Fruit fly (Drosophila melanogaster) whole organism, prepupa: Measurements from ENCODE around the gene CG4660.

Experiments used
- Blimp-1 ChIP-seq: fragments of 200-800 bp; sonication (Bioruptor generic); optimal IDR thresholded peaks from 3 replicates; lab custom pipeline; 2017; ENCODE audit warnings: missing biosample characterization, missing genetic modification characterization, mild to moderate bottlenecking, moderate library complexity, missing genetic modification reagents
- CG10631 ChIP-seq: fragments of 200-800 bp; sonication (Bioruptor generic); optimal IDR thresholded peaks from 2 replicates; lab custom pipeline; 2016; ENCODE audit warnings: missing biosample characterization, missing genetic modification characterization
- CG10669 ChIP-seq: fragments of 200-800 bp; sonication (Bioruptor generic); optimal IDR thresholded peaks from 3 replicates; lab custom pipeline; 2018; ENCODE audit warnings: missing biosample characterization, mild to moderate bottlenecking, missing genetic modification characterization, moderate library complexity
- CG11294 ChIP-seq: fragments of 200-800 bp; sonication (Bioruptor generic); IDR thresholded peaks from 2 replicates; pipeline ENCODE4 v1.3.6; 2022; ENCODE audit warnings: missing biosample characterization, missing genetic modification characterization
- CG11762 ChIP-seq: fragments of 200-800 bp; sonication (Bioruptor generic); optimal IDR thresholded peaks from 3 replicates; lab custom pipeline; 2016; ENCODE audit warnings: missing biosample characterization, missing genetic modification characterization; ENCODE audit not compliant: insufficient read depth
- CG11902 ChIP-seq: fragments of 200-800 bp; sonication (Bioruptor generic); optimal IDR thresholded peaks from 3 replicates; lab custom pipeline; 2016; ENCODE audit warnings: missing biosample characterization, missing genetic modification characterization
- CG15336 ChIP-seq: fragments of 200-800 bp; sonication (Bioruptor generic); IDR thresholded peaks from 2 replicates; pipeline ENCODE4 v1.3.6; 2022; ENCODE audit warnings: missing biosample characterization, missing genetic modification characterization
- CG1621 ChIP-seq: fragments of 200-800 bp; sonication (Bioruptor generic); optimal IDR thresholded peaks from 3 replicates; lab custom pipeline; 2018; ENCODE audit warnings: missing biosample characterization, mild to moderate bottlenecking, missing genetic modification characterization
- CG16779 ChIP-seq: fragments of 200-800 bp; sonication (Bioruptor generic); optimal IDR thresholded peaks from 3 replicates; lab custom pipeline; 2017; ENCODE audit warnings: missing biosample characterization, mild to moderate bottlenecking, missing genetic modification characterization
- CG3032 ChIP-seq: fragments of 200-800 bp; optimal IDR thresholded peaks from 2 replicates; lab custom pipeline; 2019; ENCODE audit warnings: missing biosample characterization, mild to moderate bottlenecking, missing genetic modification characterization, moderate library complexity
- CG32006 ChIP-seq: fragments of 200-800 bp; sonication (Bioruptor generic); optimal IDR thresholded peaks from 3 replicates; lab custom pipeline; 2017; ENCODE audit warnings: missing biosample characterization, mild to moderate bottlenecking, missing genetic modification characterization
- CG34406 ChIP-seq: fragments of 200-800 bp; sonication (Bioruptor generic); optimal IDR thresholded peaks from 3 replicates; lab custom pipeline; 2016; ENCODE audit warnings: missing biosample characterization, missing genetic modification characterization
- CG3919 ChIP-seq: fragments of 200-800 bp; sonication (Bioruptor generic); optimal IDR thresholded peaks from 3 replicates; lab custom pipeline; 2016; ENCODE audit warnings: missing biosample characterization, missing genetic modification characterization
- CG4318 ChIP-seq: fragments of 200-800 bp; sonication (Bioruptor generic); optimal IDR thresholded peaks from 3 replicates; lab custom pipeline; 2017; ENCODE audit warnings: missing biosample characterization, mild to moderate bottlenecking, missing genetic modification characterization
- CG6163 ChIP-seq: fragments of 200-800 bp; sonication (Bioruptor generic); IDR thresholded peaks from 3 replicates; pipeline ENCODE4 v1.3.6; 2022; ENCODE audit warnings: missing biosample characterization, missing genetic modification characterization
- CG6276 ChIP-seq: fragments of 200-800 bp; sonication (Bioruptor generic); optimal IDR thresholded peaks from 2 replicates; lab custom pipeline; 2017; ENCODE audit warnings: missing biosample characterization, mild to moderate bottlenecking, missing genetic modification characterization
- CG6792 ChIP-seq: fragments of 200-800 bp; sonication (Bioruptor generic); optimal IDR thresholded peaks from 3 replicates; lab custom pipeline; 2016; ENCODE audit warnings: missing biosample characterization, missing genetic modification characterization
- CG6808 ChIP-seq: fragments of 200-800 bp; sonication (Bioruptor generic); optimal IDR thresholded peaks from 3 replicates; lab custom pipeline; 2017; ENCODE audit warnings: missing biosample characterization, missing genetic modification characterization, mild to moderate bottlenecking, moderate library complexity, missing genetic modification reagents
- CG6854 ChIP-seq: fragments of 200-800 bp; sonication (Bioruptor generic); optimal IDR thresholded peaks from 2 replicates; lab custom pipeline; 2017; ENCODE audit warnings: missing biosample characterization, mild to moderate bottlenecking, missing genetic modification characterization
- CG8119 ChIP-seq: fragments of 200-800 bp; sonication (Bioruptor generic); IDR thresholded peaks from 3 replicates; pipeline ENCODE4 v1.3.6; 2022; ENCODE audit warnings: missing biosample characterization, missing genetic modification characterization
- CG8319 ChIP-seq: fragments of 200-800 bp; sonication (Bioruptor generic); optimal IDR thresholded peaks from 3 replicates; lab custom pipeline; 2016; ENCODE audit warnings: missing biosample characterization, missing genetic modification characterization
- Eip75B ChIP-seq: fragments of 200-800 bp; sonication (Bioruptor generic); optimal IDR thresholded peaks from 3 replicates; lab custom pipeline; 2016; ENCODE audit warnings: missing biosample characterization, missing genetic modification characterization
- Eip78C ChIP-seq: fragments of 200-800 bp; sonication (Bioruptor generic); peaks from one replicate; lab custom pipeline; 2016; ENCODE audit warnings: missing biosample characterization, missing genetic modification characterization
- Ets21C ChIP-seq: fragments of 200-800 bp; sonication (Bioruptor generic); optimal IDR thresholded peaks from 3 replicates; lab custom pipeline; 2016; ENCODE audit warnings: missing biosample characterization, missing genetic modification characterization
- Ets96B ChIP-seq: fragments of 200-800 bp; optimal IDR thresholded peaks from 2 replicates; lab custom pipeline; 2019; ENCODE audit warnings: missing biosample characterization, mild to moderate bottlenecking, missing genetic modification characterization, moderate library complexity
- Gug ChIP-seq: fragments of 200-800 bp; sonication (Bioruptor generic); IDR thresholded peaks from 2 replicates; pipeline ENCODE4 v1.3.6; 2022; ENCODE audit warnings: missing biosample characterization, missing genetic modification characterization
- Hr38 ChIP-seq: sonication (Bioruptor generic); optimal IDR thresholded peaks from 2 replicates; lab custom pipeline; 2016; ENCODE audit warnings: missing biosample characterization, missing genetic modification characterization
- Hr4 ChIP-seq: fragments of 200-800 bp; sonication (Bioruptor generic); optimal IDR thresholded peaks from 3 replicates; lab custom pipeline; 2016; ENCODE audit warnings: missing biosample characterization, missing genetic modification characterization
- Lpt ChIP-seq: fragments of 200-800 bp; sonication (Bioruptor generic); optimal IDR thresholded peaks from 3 replicates; lab custom pipeline; 2016; ENCODE audit warnings: missing biosample characterization, missing genetic modification characterization
- Met ChIP-seq: fragments of 200-800 bp; sonication (Bioruptor generic); optimal IDR thresholded peaks from 3 replicates; lab custom pipeline; 2016; ENCODE audit warnings: missing biosample characterization, missing genetic modification characterization
- OdsH ChIP-seq: fragments of 200-800 bp; sonication (Bioruptor generic); optimal IDR thresholded peaks from 3 replicates; lab custom pipeline; 2016; ENCODE audit warnings: missing biosample characterization, missing genetic modification characterization
- Sox102F ChIP-seq: fragments of 200-800 bp; sonication (Bioruptor generic); optimal IDR thresholded peaks from 2 replicates; lab custom pipeline; 2016; ENCODE audit warnings: missing biosample characterization, mild to moderate bottlenecking, missing genetic modification characterization
- Sox14 ChIP-seq: fragments of 200-800 bp; sonication (Bioruptor generic); optimal IDR thresholded peaks from 3 replicates; lab custom pipeline; 2016; ENCODE audit warnings: missing biosample characterization, missing genetic modification characterization
- Sox15 ChIP-seq: fragments of 200-800 bp; sonication (Bioruptor generic); optimal IDR thresholded peaks from 3 replicates; lab custom pipeline; 2016; ENCODE audit warnings: missing biosample characterization, missing genetic modification characterization
- achi ChIP-seq: fragments of 200-800 bp; sonication (Bioruptor generic); optimal IDR thresholded peaks from 3 replicates; lab custom pipeline; 2016; ENCODE audit warnings: missing biosample characterization, missing genetic modification characterization
- acj6 ChIP-seq: fragments of 200-800 bp; sonication (Bioruptor generic); optimal IDR thresholded peaks from 3 replicates; lab custom pipeline; 2016; ENCODE audit warnings: missing biosample characterization, missing genetic modification characterization
- cyc ChIP-seq: fragments of 200-800 bp; sonication (Bioruptor generic); optimal IDR thresholded peaks from 3 replicates; lab custom pipeline; 2016; ENCODE audit warnings: missing biosample characterization, missing genetic modification characterization
- dsx ChIP-seq: fragments of 200-800 bp; optimal IDR thresholded peaks from 3 replicates; lab custom pipeline; 2019; ENCODE audit warnings: missing biosample characterization, mild to moderate bottlenecking, missing genetic modification characterization, moderate library complexity; ENCODE audit not compliant: poor library complexity, severe bottlenecking
- eg ChIP-seq: fragments of 200-800 bp; sonication (Bioruptor generic); IDR thresholded peaks from 3 replicates; pipeline ENCODE4 v1.3.6; 2022; ENCODE audit warnings: missing biosample characterization, missing genetic modification characterization
- fd59A ChIP-seq: fragments of 200-800 bp; sonication (Bioruptor generic); optimal IDR thresholded peaks from 2 replicates; lab custom pipeline; 2017; ENCODE audit warnings: missing biosample characterization, mild to moderate bottlenecking, missing genetic modification characterization, missing genetic modification reagents
- fd85E ChIP-seq: fragments of 200-800 bp; sonication (Bioruptor generic); optimal IDR thresholded peaks from 3 replicates; lab custom pipeline; 2016; ENCODE audit warnings: missing biosample characterization, missing genetic modification characterization
- fkh ChIP-seq: fragments of 200-800 bp; sonication (Bioruptor generic); optimal IDR thresholded peaks from 3 replicates; lab custom pipeline; 2017; ENCODE audit warnings: missing biosample characterization, mild to moderate bottlenecking, missing genetic modification characterization, moderate library complexity
- lz ChIP-seq: fragments of 200-800 bp; sonication (Bioruptor generic); optimal IDR thresholded peaks from 3 replicates; lab custom pipeline; 2016; ENCODE audit warnings: missing biosample characterization, missing genetic modification characterization
- pdm3 ChIP-seq: fragments of 200-800 bp; sonication (Bioruptor generic); optimal IDR thresholded peaks from 3 replicates; lab custom pipeline; 2016; ENCODE audit warnings: missing biosample characterization, missing genetic modification characterization
- salr ChIP-seq, 2 experiments: fragments of 200-800 bp; sonication (Bioruptor generic); optimal IDR thresholded peaks; 3 replicates each; lab custom pipeline; 2016 to 2018; ENCODE audit warnings: missing biosample characterization in 2 of 2, missing genetic modification characterization in 2 of 2, mild to moderate bottlenecking in 1 of 2
- spab ChIP-seq: fragments of 200-800 bp; sonication (Bioruptor generic); optimal IDR thresholded peaks from 2 replicates; lab custom pipeline; 2017; ENCODE audit warnings: missing biosample characterization, mild to moderate bottlenecking, missing genetic modification characterization, missing genetic modification reagents
- ss ChIP-seq, 2 experiments: fragments of 200-800 bp; sonication (Bioruptor generic); optimal IDR thresholded peaks; 2 replicates in 1 of 2; 3 replicates in 1 of 2; lab custom pipeline; 2017 to 2018; ENCODE audit warnings: mild to moderate bottlenecking in 2 of 2, missing biosample characterization in 2 of 2, missing genetic modification characterization in 2 of 2, moderate library complexity in 1 of 2
- topi ChIP-seq: fragments of 200-800 bp; sonication (Bioruptor generic); optimal IDR thresholded peaks from 3 replicates; lab custom pipeline; 2016; ENCODE audit warnings: missing biosample characterization, missing genetic modification characterization

Gene CG4660

dm6 chrX:6077686-6078085, 3.5 kb downstream of the CG4660 start, which contains the start of gene CG4666:
CG4666 (minus strand) TSS chrX:6077786.
- TF ChIP-seq CG11762 (GFP tag; lab: Kevin White, UChicago) = no peak
- TF ChIP-seq Eip78C (GFP tag; lab: Kevin White, UChicago) = peak; percentile 30
- TF ChIP-seq Hr38 = no peak
- no peak for TF ChIP-seq CG10631
- TF ChIP-seq spab = no peak
- TF ChIP-seq, all 60 proteins: peak for 1

dm6 chrX:6077043-6077547, 4.1 kb downstream of the CG4660 start:
- TF ChIP-seq eg (GFP tag; lab: Robert Waterston, UW) (peak; percentile 83), CG4318 (GFP tag; lab: Kevin White, UChicago) (peak; percentile 79), dsx (GFP tag; lab: Kevin White, UChicago) (peak; percentile 49), Lpt (peak; percentile 89), fd85E (no peak), lz (GFP tag; lab: Kevin White, UChicago) (peak; percentile 32), CG6792 (peak; percentile 78), CG11762 (GFP tag; lab: Kevin White, UChicago) (peak; percentile 65), Sox102F (GFP tag; lab: Kevin White, UChicago) (peak; percentile 21), Eip75B (GFP tag; lab: Kevin White, UChicago) (peak; percentile 32), spab (peak; percentile 24), Sox15 (GFP tag; lab: Kevin White, UChicago) (peak; percentile 59), fkh (no peak), CG16779 (tag; lab: Kevin White, UChicago) (peak; percentile 57), ss (GFP tag; optimal IDR thresholded peaks at IDR 0.05; lab: Kevin White, UChicago) (peak; percentile 42 to 64), Gug (peak; percentile 66), fd59A (peak; percentile 51), Blimp-1 (GFP tag; lab: Kevin White, UChicago) (peak; percentile 87), CG32006 (GFP tag; lab: Kevin White, UChicago) (peak; percentile 92), CG8119 (GFP tag; lab: Robert Waterston, UW) (peak; percentile 93), CG1621 (tag; lab: Kevin White, UChicago) (no peak), CG34406 (GFP tag; lab: Kevin White, UChicago) (peak; percentile 83), CG11294 (GFP tag; lab: Robert Waterston, UW) (0 out of 2 replicates have a peak, but pooled peaks have one; percentile 23), salr (GFP tag; optimal IDR thresholded peaks at IDR 0.05; lab: Kevin White, UChicago) (peak in 1 of 2 experiments; percentile 75), CG6163 (GFP tag; lab: Robert Waterston, UW) (peak; percentile 73), CG8319 (GFP tag; lab: Kevin White, UChicago) (peak; percentile 30), cyc (no peak), CG10669 (peak; percentile 41), CG11902 (GFP tag; lab: Kevin White, UChicago) (peak; percentile 13), acj6 (GFP tag; lab: Kevin White, UChicago) (peak; percentile 77), Ets21C (GFP tag; lab: Kevin White, UChicago) (no peak), CG10631 (peak; percentile 80), Met (peak; percentile 11), CG6276 (peak; percentile 81), pdm3 (GFP tag; lab: Kevin White, UChicago) (peak; percentile 69), CG15336 (peak; percentile 94), topi (GFP tag; lab: Kevin White, UChicago) (peak; percentile 34), CG6854 (GFP tag; lab: Kevin White, UChicago) (no peak), OdsH (GFP tag; lab: Kevin White, UChicago) (peak; percentile 73), Hr4 (peak; percentile 82), Eip78C (GFP tag; lab: Kevin White, UChicago) (peak; percentile 94), achi (peak; percentile 82), Hr38 (no peak), Sox14 (GFP tag; lab: Kevin White, UChicago) (no peak), CG6808 (GFP tag; lab: Kevin White, UChicago) (peak; percentile 43), Ets96B (tag; lab: Kevin White, UChicago) (peak; percentile 55), CG3919 (GFP tag; lab: Kevin White, UChicago) (peak; percentile 74), CG3032 (tag; lab: Kevin White, UChicago) (peak; percentile 63)
